Fruit fly (Drosophila melanogaster): Measurements from ENCODE around the gene CG15784.

CG15784 gene

dm6 chrX:5420568-5421019, 8.8 kb upstream of the CG15784 start, which contains the start of gene spoon (continued):
- TF ChIP-seq CG12219 (GFP tag; optimal IDR thresholded peaks at IDR 0.05) (no peak), gcm2 (GFP tag; optimal IDR thresholded peaks at IDR 0.05) (no peak), Mes4 (GFP tag; optimal IDR thresholded peaks at IDR 0.05) (peak; percentile 10), dan (GFP tag; IDR thresholded peaks at IDR 0.05) (no peak), chinmo (GFP tag; IDR thresholded peaks at IDR 0.05; ENCODE audit: partially characterized antibody) (peak; percentile 91; the same call in 3 of the 4 replicates), bbx (GFP tag; IDR thresholded peaks at IDR 0.05; ENCODE audit: partially characterized antibody) (peak; percentile 94), CG13424 (tag; optimal IDR thresholded peaks at IDR 0.05) (no peak), CG3407 (GFP tag; optimal IDR thresholded peaks at IDR 0.05) (no peak), CG10209 (GFP tag; optimal IDR thresholded peaks at IDR 0.05) (no peak), Lpt (GFP tag; optimal IDR thresholded peaks at IDR 0.05) (no peak), CG34376 (GFP tag; optimal IDR thresholded peaks at IDR 0.05) (peak; percentile 26), odd (GFP tag; optimal IDR thresholded peaks at IDR 0.05) (no peak), sna (GFP tag; IDR thresholded peaks at IDR 0.05; ENCODE audit: partially characterized antibody) (peak; percentile 82), dmrt11E (tag; optimal IDR thresholded peaks at IDR 0.05) (no peak), Dip3 (GFP tag; optimal IDR thresholded peaks at IDR 0.05) (peak; percentile 34), HHEX (GFP tag; optimal IDR thresholded peaks at IDR 0.05) (peak; percentile 3), Lim3 (GFP tag; IDR thresholded peaks at IDR 0.05) (no peak), CG13624 (GFP tag; optimal IDR thresholded peaks at IDR 0.05) (peak; percentile 33), sqz (GFP tag; optimal IDR thresholded peaks at IDR 0.05) (no peak), CG12744 (GFP tag; optimal IDR thresholded peaks at IDR 0.05) (no peak), sob (GFP tag; IDR thresholded peaks at IDR 0.05) (peak; percentile 53), Dip2 (GFP tag; IDR thresholded peaks at IDR 0.05) (no peak), Jarid2 (GFP tag; optimal IDR thresholded peaks at IDR 0.05) (no peak), Usf (GFP tag; optimal IDR thresholded peaks at IDR 0.05) (no peak), phol (tag; optimal IDR thresholded peaks at IDR 0.05) (peak; percentile 85), CHES-1-like (GFP tag; optimal IDR thresholded peaks at IDR 0.05) (no peak), nom (GFP tag; optimal IDR thresholded peaks at IDR 0.05) (no peak), NfI (GFP tag; optimal IDR thresholded peaks at IDR 0.05) (peak; percentile 43), CG2116 (GFP tag; optimal IDR thresholded peaks at IDR 0.05) (peak; percentile 90), mirr (GFP tag; optimal IDR thresholded peaks at IDR 0.05) (no peak), CG11723 (GFP tag; optimal IDR thresholded peaks at IDR 0.05) (no peak), bowl (GFP tag; IDR thresholded peaks at IDR 0.05) (no peak), grn (GFP tag; optimal IDR thresholded peaks at IDR 0.05) (no peak), gce (GFP tag; IDR thresholded peaks at IDR 0.05) (no peak), CG6175 (GFP tag; IDR thresholded peaks at IDR 0.05) (0 out of 3 replicates have a peak, but pooled peaks have one; percentile 36), fd102C (GFP tag; optimal IDR thresholded peaks at IDR 0.05) (no peak), otp (GFP tag; IDR thresholded peaks at IDR 0.05) (0 out of 3 replicates have a peak, but pooled peaks have one; percentile 17), Eip74EF (GFP tag; optimal IDR thresholded peaks at IDR 0.05) (no peak), CG9876 (GFP tag; optimal IDR thresholded peaks at IDR 0.05) (peak; percentile 37), Max (GFP tag; optimal IDR thresholded peaks at IDR 0.05) (peak; percentile 69), CG9797 (GFP tag; optimal IDR thresholded peaks at IDR 0.05) (peak; percentile 31), hb (GFP tag; IDR thresholded peaks at IDR 0.05; ENCODE audit: partially characterized antibody) (peak; percentile 93), CG10267 (tag; optimal IDR thresholded peaks at IDR 0.05) (peak; percentile 48), CG4854 (GFP tag; optimal IDR thresholded peaks at IDR 0.05) (no peak), CkIIα-i1 (GFP tag; IDR thresholded peaks at IDR 0.05) (no peak), inv (GFP tag; IDR thresholded peaks at IDR 0.05; ENCODE audit: partially characterized antibody) (peak; percentile 96), disco-r (GFP tag; optimal IDR thresholded peaks at IDR 0.05) (no peak), CG2199 (GFP tag; IDR thresholded peaks at IDR 0.05) (no peak), Meics (GFP tag; optimal IDR thresholded peaks at IDR 0.05) (no peak), gcm (GFP tag; optimal IDR thresholded peaks at IDR 0.05) (no peak)
